Fruit fly (Drosophila melanogaster) S2 (cell line): ENCODE measurements around the gene smo.

Experiments used
- CG8478 ChIP-seq: fragments of >200 bp; optimal IDR thresholded peaks from 2 replicates; lab custom pipeline; 2018
- CTCF ChIP-seq, 2 experiments: fragments of >200 bp; optimal IDR thresholded peaks; 2 replicates each; lab custom pipeline; 2018

smo gene

dm6 chr2L:294452-295362 is 17.3 kb downstream of the smo start, which contains the start of the genes U2af38 and Stip1:
Gene U2af38, minus strand, starts transcription at chr2L:294681.
Gene Stip1, plus strand, starts transcription at chr2L:295122.
- TF ChIP-seq CTCF (optimal IDR thresholded peaks at IDR 0.05; lab: Kevin White, UChicago) (peak; percentile 35 to 48), CG8478 (lab: Kevin White, UChicago) (no peak)

dm6 chr2L:297480-298284 is 20.3 kb downstream of the smo start, which contains the start of gene Pi3K21B:
Gene Pi3K21B, plus strand, starts transcription at chr2L:297880.
- TF ChIP-seq CG8478 (lab: Kevin White, UChicago) (no peak), CTCF (optimal IDR thresholded peaks at IDR 0.05; lab: Kevin White, UChicago) (peak; percentile 1 to 12)

DNA sequence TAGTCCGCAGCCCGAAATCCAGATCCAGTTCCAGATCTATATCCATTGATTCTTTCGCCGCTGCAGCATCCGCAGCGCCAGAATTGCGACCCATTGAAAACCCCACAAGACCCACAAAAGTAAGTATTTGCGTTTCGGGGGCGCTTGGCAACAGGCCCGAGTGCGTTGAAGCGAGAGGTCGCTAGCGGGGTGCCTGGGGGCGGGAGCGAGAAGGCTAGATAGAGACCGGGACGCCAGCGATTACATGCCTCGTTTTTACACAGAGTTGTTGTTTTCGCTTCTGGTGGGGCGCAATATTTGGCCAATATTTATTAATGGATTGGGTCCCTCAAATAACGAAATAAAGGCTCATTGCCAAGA is 20.9 kb downstream of the smo start:
- no peak for TF ChIP-seq CTCF (optimal IDR thresholded peaks at IDR 0.05; lab: Kevin White, UChicago)
- no peak for TF ChIP-seq CG8478 (lab: Kevin White, UChicago)

- TF ChIP-seq CTCF (optimal IDR thresholded peaks at IDR 0.05; lab: Kevin White, UChicago) = no peak
- no peak for TF ChIP-seq CG8478 (lab: Kevin White, UChicago)
These were observed 21.7 kb downstream of the smo start for dm6 chr2L:299038-299437.

DNA sequence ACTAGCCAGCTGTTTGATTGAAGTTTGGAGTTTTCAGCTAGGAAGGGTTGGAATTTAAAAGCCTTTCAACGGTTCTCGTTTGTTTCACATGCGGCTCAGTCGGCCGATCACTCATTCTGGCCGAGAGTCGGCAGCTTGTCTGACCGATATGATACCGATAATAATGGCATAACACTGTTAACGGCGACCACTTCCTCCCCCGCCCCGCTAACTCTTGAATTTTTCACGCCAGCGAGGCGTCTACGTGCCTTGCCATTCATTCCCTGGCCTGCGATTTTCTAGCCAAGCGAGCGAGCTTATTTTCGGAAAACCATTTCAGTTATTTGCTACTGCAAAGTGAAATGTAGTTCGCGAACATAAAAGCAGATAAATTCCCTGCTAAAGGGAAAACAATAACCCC is 22.6 kb downstream of the smo start:
- TF ChIP-seq CG8478 (lab: Kevin White, UChicago) (no peak), CTCF (optimal IDR thresholded peaks at IDR 0.05; lab: Kevin White, UChicago) (no peak)

DNA sequence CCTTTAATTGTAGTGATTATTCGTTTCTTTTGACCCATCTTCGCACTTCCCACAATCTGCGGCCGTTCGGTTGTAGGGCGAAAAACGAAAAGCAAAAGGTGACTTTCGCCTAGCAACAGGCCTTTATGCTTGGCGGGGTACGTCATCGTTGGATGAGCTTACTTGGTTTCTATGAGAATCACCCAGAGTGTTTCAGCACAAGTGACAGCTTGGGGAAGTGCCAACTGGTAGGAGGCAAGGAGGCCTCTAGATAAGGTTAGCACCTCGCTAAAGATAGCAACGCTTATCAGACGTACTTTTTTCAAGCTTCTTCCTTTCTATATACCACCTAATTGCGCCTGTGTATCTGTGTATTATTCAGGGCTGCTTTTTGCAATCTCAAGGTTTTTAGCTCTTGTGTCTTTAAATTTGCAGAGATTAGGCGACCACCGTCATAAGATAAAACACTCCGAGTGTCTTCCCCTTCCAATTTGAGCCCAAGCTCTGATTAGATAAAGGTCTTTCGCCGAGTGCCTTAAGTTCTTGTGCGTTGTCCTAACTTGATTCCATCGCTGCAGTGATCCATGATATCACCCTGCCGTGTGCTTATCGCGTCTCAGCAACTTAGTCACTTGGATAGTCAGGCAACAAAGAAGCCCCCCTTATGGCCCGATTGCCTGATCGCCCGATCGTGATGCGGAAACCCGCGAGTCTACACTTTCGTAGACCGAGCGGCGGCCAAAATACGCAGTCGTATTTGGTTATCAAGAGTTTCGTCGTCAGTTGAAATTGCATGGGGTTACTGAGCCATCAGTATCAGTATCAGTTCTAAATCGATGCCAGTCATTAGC is 23.7 kb downstream of the smo start:
- TF ChIP-seq CG8478 (lab: Kevin White, UChicago) (no peak), CTCF (optimal IDR thresholded peaks at IDR 0.05; lab: Kevin White, UChicago) (no peak)

- TF ChIP-seq CG8478 (lab: Kevin White, UChicago) = no peak
- no peak for TF ChIP-seq CTCF (optimal IDR thresholded peaks at IDR 0.05; lab: Kevin White, UChicago)
These were observed 26.1 kb downstream of the smo start for dm6 chr2L:303306-303962.

DNA sequence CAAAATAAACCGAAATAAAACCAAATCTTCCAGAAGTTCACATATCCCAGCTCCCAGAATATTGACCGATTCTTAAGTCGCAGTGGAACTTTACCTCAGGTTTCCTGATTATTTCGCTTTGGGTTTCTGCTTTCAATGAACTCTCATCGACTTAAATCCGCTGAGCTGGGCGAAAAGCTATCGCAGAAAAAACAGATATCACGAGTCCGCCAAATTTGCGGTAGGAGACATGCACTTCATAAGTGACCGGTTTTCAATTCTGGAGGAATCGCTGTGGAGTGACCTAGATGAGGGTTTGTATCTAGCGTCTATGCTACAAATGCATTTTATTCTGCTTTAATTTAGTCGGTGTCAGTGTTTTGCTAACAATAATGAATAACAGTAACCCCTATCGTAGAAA is 27.8 kb downstream of the smo start:
- TF ChIP-seq CTCF (optimal IDR thresholded peaks at IDR 0.05; lab: Kevin White, UChicago) (no peak), CG8478 (lab: Kevin White, UChicago) (no peak)

- TF ChIP-seq CTCF (optimal IDR thresholded peaks at IDR 0.05; lab: Kevin White, UChicago) (no peak), CG8478 (lab: Kevin White, UChicago) (no peak)
These were observed 28.3 kb downstream of the smo start, which contains the start of gene Plc21C for dm6 chr2L:305646-306045. Gene Plc21C, plus strand, starts transcription at chr2L:305935.

dm6 chr2L:306188-306927 is 29.0 kb downstream of the smo start:
- TF ChIP-seq CTCF (optimal IDR thresholded peaks at IDR 0.05; lab: Kevin White, UChicago) (no peak), CG8478 (lab: Kevin White, UChicago) (no peak)

DNA sequence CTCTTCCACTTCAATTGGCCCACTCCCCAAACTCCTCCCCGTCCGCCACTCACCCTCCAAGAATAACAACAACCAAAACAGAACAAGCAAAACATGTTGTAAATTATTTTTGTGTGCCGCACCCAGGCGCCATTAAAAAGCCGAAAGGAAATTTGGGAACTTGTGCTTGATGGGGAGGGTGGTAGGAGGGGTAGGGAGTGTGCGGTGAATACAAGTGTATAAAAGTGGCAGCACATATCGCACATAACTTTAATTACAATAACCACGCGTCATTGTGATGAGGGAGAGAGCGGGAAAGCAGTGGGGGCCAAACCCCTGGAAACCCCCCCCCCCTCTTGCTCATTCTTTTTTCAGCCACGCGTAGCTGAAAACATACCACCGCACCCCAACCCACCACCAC is 29.7 kb downstream of the smo start:
- no peak for TF ChIP-seq CTCF (optimal IDR thresholded peaks at IDR 0.05; lab: Kevin White, UChicago)
- no peak for TF ChIP-seq CG8478 (lab: Kevin White, UChicago)

- TF ChIP-seq CTCF (optimal IDR thresholded peaks at IDR 0.05; lab: Kevin White, UChicago) (no peak), CG8478 (lab: Kevin White, UChicago) (no peak)
These were observed 30.9 kb downstream of the smo start for dm6 chr2L:308194-308706.

- no peak for TF ChIP-seq CG8478 (lab: Kevin White, UChicago)
- no peak for TF ChIP-seq CTCF (optimal IDR thresholded peaks at IDR 0.05; lab: Kevin White, UChicago)
These were observed 31.8 kb downstream of the smo start for dm6 chr2L:309177-309576.
